Worm (Caenorhabditis elegans): ENCODE measurements around the gene sur-7.

- TF ChIP-seq ztf-29 (GFP tag; IDR thresholded peaks at IDR 0.05) (no peak), klf-2 (GFP tag; conservative IDR thresholded peaks at IDR 0.05) (no peak), flt-1 (GFP tag; IDR thresholded peaks at IDR 0.05) (no peak), T22C8.4 (GFP tag; IDR thresholded peaks at IDR 0.05) (no peak), ztf-23 (GFP tag; IDR thresholded peaks at IDR 0.05) (no peak), tab-1 (GFP tag; IDR thresholded peaks at IDR 0.05) (no peak)
Observed at ce11 chrX:16406632-16407031, 30.2 kb downstream of the sur-7 start.
